Worm (Caenorhabditis elegans): ENCODE results near the gene eat-4.

The eat-4 gene

ce11 chrIII:9115745-9116144 is 20.9 kb upstream of the eat-4 start:
- TF ChIP-seq sptf-1 (tag; optimal IDR thresholded peaks at IDR 0.05) (no peak), flh-1 (GFP tag; optimal IDR thresholded peaks at IDR 0.05) (no peak), mep-1 (tag; optimal IDR thresholded peaks at IDR 0.05) (no peak), ham-2 (GFP tag; optimal IDR thresholded peaks at IDR 0.05) (no peak), elt-1 (tag; optimal IDR thresholded peaks at IDR 0.05; ENCODE audit: borderline replicate concordance, insufficient read depth) (no peak), tbx-8 (GFP tag; optimal IDR thresholded peaks at IDR 0.05) (no peak), unc-39 (tag; optimal IDR thresholded peaks at IDR 0.05) (no peak)

- TF ChIP-seq snpc-4 (tag; optimal IDR thresholded peaks at IDR 0.05) (no peak), hlh-1 (tag; optimal IDR thresholded peaks at IDR 0.05) (peak; percentile 74), zip-8 (tag; optimal IDR thresholded peaks at IDR 0.05) (no peak), ces-1 (GFP tag; optimal IDR thresholded peaks at IDR 0.05) (no peak), M03D4.4 (tag; optimal IDR thresholded peaks at IDR 0.05) (no peak), unc-39 (tag; optimal IDR thresholded peaks at IDR 0.05) (no peak), cnd-1 (tag; optimal IDR thresholded peaks at IDR 0.05) (peak; percentile 25)
These were observed 18.3 kb upstream of the eat-4 start, which contains the start of gene grl-11 for ce11 chrIII:9118314-9118850. Gene grl-11 (minus strand): TSS chrIII:9118364.

- TF ChIP-seq unc-120 (tag; optimal IDR thresholded peaks at IDR 0.05; ENCODE audit: poor library complexity, severe bottlenecking) (no peak), bed-3 (GFP tag; optimal IDR thresholded peaks at IDR 0.05) (no peak), ham-2 (GFP tag; optimal IDR thresholded peaks at IDR 0.05) (no peak), mab-5 (tag; optimal IDR thresholded peaks at IDR 0.05) (no peak), sem-2 (GFP tag; optimal IDR thresholded peaks at IDR 0.05) (no peak), pha-4 (tag; optimal IDR thresholded peaks at IDR 0.05) (no peak), lin-32 (GFP tag; optimal IDR thresholded peaks at IDR 0.05) (no peak), unc-62 (GFP tag; optimal IDR thresholded peaks at IDR 0.05) (no peak), mep-1 (tag; optimal IDR thresholded peaks at IDR 0.05) (no peak), ceh-43 (GFP tag; optimal IDR thresholded peaks at IDR 0.05) (no peak), nhr-237 (tag; optimal IDR thresholded peaks at IDR 0.05) (no peak), elt-3 (tag; optimal IDR thresholded peaks at IDR 0.05) (no peak), mls-2 (tag; optimal IDR thresholded peaks at IDR 0.05) (no peak), ces-1 (GFP tag; optimal IDR thresholded peaks at IDR 0.05) (no peak), hlh-1 (tag; optimal IDR thresholded peaks at IDR 0.05) (no peak)
These were observed 17.6 kb upstream of the eat-4 start, which contains the start of gene ced-11 for ce11 chrIII:9118921-9119606. Gene ced-11 (plus strand): TSS chrIII:9119556.

ce11 chrIII:9125789-9126304 is 10.8 kb upstream of the eat-4 start, which contains the start of gene sec-16A.1:
Gene sec-16A.1 (plus strand): TSS chrIII:9125839.
- no peak for TF ChIP-seq flh-1 (GFP tag; optimal IDR thresholded peaks at IDR 0.05)
- no peak for TF ChIP-seq nhr-12 (tag; optimal IDR thresholded peaks at IDR 0.05)
- no peak for TF ChIP-seq zip-8 (tag; optimal IDR thresholded peaks at IDR 0.05)
- no peak for TF ChIP-seq ceh-83 (GFP tag; optimal IDR thresholded peaks at IDR 0.05)
- TF ChIP-seq elt-1 (tag; optimal IDR thresholded peaks at IDR 0.05; ENCODE audit: borderline replicate concordance, insufficient read depth) = no peak
- no peak for TF ChIP-seq nhr-237 (tag; optimal IDR thresholded peaks at IDR 0.05)
- TF ChIP-seq tbx-8 (GFP tag; optimal IDR thresholded peaks at IDR 0.05) = no peak
- no peak for TF ChIP-seq mls-2 (tag; optimal IDR thresholded peaks at IDR 0.05)
- no peak for TF ChIP-seq nhr-28 (tag; optimal IDR thresholded peaks at IDR 0.05)
- peak; percentile 8 for TF ChIP-seq lsy-2 (tag; optimal IDR thresholded peaks at IDR 0.05)
- TF ChIP-seq ceh-43 (GFP tag; optimal IDR thresholded peaks at IDR 0.05) = no peak
- TF ChIP-seq nhr-76 (tag; optimal IDR thresholded peaks at IDR 0.05) = no peak
- no peak for TF ChIP-seq snpc-4 (tag; optimal IDR thresholded peaks at IDR 0.05)
- no peak for TF ChIP-seq ceh-39 (tag; optimal IDR thresholded peaks at IDR 0.05)
- peak; percentile 65 for TF ChIP-seq nhr-2 (tag; optimal IDR thresholded peaks at IDR 0.05)
- TF ChIP-seq cnd-1 (tag; optimal IDR thresholded peaks at IDR 0.05) = no peak
- TF ChIP-seq M03D4.4 (tag; optimal IDR thresholded peaks at IDR 0.05) = no peak

All from whole organism, mixed stage, embryonic.